Fruit fly (Drosophila melanogaster): Measurements from ENCODE around the gene Prx6a.

The Prx6a gene

DNA sequence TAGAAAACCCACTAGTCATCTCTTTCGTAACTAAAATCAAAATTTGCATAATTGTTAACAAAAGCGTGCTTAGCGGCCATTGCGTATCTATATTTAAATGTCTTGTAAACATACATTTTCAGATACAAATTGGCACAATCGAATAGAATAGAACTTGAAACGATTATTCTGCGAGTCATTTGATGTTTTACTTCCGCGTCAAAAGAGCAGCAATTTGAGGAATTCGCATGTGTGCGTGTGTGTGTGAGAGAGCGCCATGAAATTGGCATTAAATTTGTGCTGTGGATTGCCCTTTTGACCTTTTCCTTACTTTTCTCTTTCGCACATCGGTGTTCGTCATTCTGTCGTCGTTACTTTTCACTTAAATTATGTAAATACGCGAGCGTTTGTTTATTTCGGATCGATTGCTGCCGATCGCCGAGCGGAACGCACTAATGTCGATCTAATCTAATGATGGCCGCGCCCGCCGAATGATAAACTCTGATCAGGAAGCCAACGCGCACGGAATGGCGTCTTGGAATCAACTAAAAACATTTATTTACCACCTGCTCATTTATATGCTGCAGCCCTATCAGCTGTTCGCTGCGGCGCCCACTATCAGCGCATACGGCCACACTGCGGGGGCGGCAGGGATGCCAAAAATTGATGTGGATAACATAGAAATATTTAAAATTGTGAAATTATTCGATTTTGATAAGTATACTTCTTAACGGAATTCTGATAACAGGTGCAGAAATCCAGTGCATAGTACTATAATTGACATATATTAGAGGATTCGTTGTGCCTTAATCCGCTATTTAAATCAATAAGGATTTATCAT, 6.9 kb upstream of the Prx6a start:
- no peak for TF ChIP-seq psq (optimal IDR thresholded peaks at IDR 0.05)

DNA sequence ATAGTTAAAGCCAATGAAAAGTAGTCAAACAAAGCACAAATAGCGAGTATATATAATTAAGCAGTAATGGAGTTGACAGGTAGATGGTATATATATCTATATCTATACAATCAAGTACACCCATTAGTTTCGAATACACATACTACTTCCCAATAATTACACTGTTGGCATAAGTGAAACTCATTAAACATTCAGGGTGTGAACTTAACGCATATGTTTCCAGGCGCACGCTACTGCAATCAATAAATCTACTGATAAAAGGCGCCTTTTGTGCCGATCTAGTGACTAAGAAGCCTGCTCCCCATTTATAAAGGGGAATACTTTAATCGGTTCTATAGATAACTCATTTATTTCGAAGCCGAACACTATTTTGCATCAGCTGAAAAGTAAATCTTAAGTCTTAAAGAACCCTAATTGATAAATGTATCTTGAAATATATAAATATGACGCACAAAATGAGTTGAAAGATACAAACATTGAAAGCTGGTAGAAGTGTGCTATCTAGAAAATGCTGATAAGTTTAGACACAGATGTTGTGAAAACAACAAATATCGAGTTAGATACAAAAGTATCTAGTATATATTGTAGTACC, 5.8 kb upstream of the Prx6a start:
- TF ChIP-seq psq (optimal IDR thresholded peaks at IDR 0.05) (no peak), EcR (GFP tag; optimal IDR thresholded peaks at IDR 0.05) (no peak), usp (GFP tag; optimal IDR thresholded peaks at IDR 0.05) (no peak), CG8478 (optimal IDR thresholded peaks at IDR 0.05) (no peak), Dll (optimal IDR thresholded peaks at IDR 0.05) (no peak), pan (optimal IDR thresholded peaks at IDR 0.05) (no peak)

DNA sequence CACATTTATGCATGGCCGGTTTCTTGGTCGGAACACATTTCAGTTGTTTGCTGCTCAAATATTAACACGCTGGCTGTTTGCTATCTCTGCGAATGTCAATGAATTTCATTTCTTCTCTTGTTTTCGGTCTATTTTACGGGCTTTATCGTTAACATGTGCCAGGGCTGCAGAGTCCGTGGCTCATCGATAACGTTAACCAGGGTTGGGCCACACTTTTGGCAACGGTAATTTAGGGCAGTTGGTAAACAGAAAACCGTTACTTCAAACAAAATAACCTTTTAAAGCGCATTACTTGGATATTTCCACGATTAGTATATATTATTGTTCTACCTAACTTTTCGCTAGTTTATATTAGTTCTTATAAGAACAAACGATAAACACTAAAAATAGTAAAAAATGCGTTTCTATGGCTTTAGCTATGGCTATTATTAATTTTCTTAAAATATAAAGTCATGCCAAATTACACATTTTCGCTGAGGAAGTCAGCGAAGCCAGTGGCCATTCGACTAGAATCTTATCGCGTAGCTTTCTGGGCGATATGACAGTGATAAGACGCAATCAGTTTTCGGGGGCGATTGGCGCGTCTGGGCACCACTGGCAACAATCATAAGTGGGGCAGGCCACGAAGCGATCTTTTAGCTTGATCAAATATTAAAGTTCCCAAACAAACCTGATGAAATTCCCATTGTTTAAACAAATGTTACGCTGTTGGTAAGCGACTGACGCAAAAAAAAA, 5.1 kb upstream of the Prx6a start:
- no peak for TF ChIP-seq psq (optimal IDR thresholded peaks at IDR 0.05)
- TF ChIP-seq Dll (optimal IDR thresholded peaks at IDR 0.05), result no peak
- no peak for TF ChIP-seq CG8478 (optimal IDR thresholded peaks at IDR 0.05)
- no peak for TF ChIP-seq EcR (GFP tag; optimal IDR thresholded peaks at IDR 0.05)
- no peak for TF ChIP-seq pan (optimal IDR thresholded peaks at IDR 0.05)
- TF ChIP-seq usp (GFP tag; optimal IDR thresholded peaks at IDR 0.05), result no peak

dm6 chr2L:2878859-2879258, 827 bp upstream of the Prx6a start, which contains the start of gene RabGGTb:
Gene RabGGTb, plus strand, starts transcription at chr2L:2879112.
- TF ChIP-seq CG8478 (optimal IDR thresholded peaks at IDR 0.05) (no peak), usp (GFP tag; optimal IDR thresholded peaks at IDR 0.05) (no peak), EcR (GFP tag; optimal IDR thresholded peaks at IDR 0.05) (no peak), Dll (optimal IDR thresholded peaks at IDR 0.05) (no peak), psq (optimal IDR thresholded peaks at IDR 0.05) (no peak), pan (optimal IDR thresholded peaks at IDR 0.05) (no peak)

DNA sequence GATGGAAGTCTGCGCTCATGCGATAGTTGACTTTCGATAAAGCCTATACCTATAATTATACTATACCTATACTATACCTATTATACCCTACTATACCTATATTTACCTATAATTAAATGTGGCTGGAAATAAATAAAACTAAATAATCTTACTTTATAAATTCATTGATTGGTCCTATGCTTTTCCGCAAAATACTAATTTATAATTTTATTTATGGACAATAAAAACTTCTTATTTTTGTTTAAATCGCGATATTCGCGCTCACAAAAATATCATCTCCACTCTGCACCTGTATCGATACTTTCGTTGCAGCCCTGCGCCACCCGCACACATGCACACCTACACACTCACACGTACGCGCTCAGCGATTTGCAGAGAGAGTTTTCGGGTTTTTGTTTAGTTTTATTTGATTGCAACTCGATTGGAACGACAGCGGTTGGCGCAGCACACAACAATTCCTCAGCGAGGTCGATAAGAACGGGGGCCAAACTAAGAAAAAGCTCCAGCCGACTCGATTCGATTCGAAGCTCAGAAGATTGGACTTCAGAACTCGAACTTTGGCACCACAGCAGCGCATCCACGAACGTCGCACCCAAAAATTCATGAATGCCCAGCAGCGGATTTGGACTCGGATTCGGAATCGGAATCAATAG, 3.4 kb downstream of the Prx6a start, which contains the start of gene CG8814:
TSS of gene CG8814 (plus strand) at position 349 of the 653 bp plus-strand sequence.
- no peak for TF ChIP-seq CG8478 (optimal IDR thresholded peaks at IDR 0.05)
- no peak for TF ChIP-seq EcR (GFP tag; optimal IDR thresholded peaks at IDR 0.05)
- no peak for TF ChIP-seq Dll (optimal IDR thresholded peaks at IDR 0.05)
- TF ChIP-seq pan (optimal IDR thresholded peaks at IDR 0.05), result no peak
- TF ChIP-seq usp (GFP tag; optimal IDR thresholded peaks at IDR 0.05), result no peak
- no peak for TF ChIP-seq psq (optimal IDR thresholded peaks at IDR 0.05)

- no peak for TF ChIP-seq pan (optimal IDR thresholded peaks at IDR 0.05)
- no peak for TF ChIP-seq psq (optimal IDR thresholded peaks at IDR 0.05)
- TF ChIP-seq usp (GFP tag; optimal IDR thresholded peaks at IDR 0.05), result no peak
- TF ChIP-seq EcR (GFP tag; optimal IDR thresholded peaks at IDR 0.05), result no peak
- TF ChIP-seq CG8478 (optimal IDR thresholded peaks at IDR 0.05), result no peak
- TF ChIP-seq Dll (optimal IDR thresholded peaks at IDR 0.05), result no peak
Observed at dm6 chr2L:2874185-2874541, 3.9 kb downstream of the Prx6a start, which contains the start of gene Ifrd1. Gene Ifrd1, minus strand, starts transcription at chr2L:2874489.

DNA sequence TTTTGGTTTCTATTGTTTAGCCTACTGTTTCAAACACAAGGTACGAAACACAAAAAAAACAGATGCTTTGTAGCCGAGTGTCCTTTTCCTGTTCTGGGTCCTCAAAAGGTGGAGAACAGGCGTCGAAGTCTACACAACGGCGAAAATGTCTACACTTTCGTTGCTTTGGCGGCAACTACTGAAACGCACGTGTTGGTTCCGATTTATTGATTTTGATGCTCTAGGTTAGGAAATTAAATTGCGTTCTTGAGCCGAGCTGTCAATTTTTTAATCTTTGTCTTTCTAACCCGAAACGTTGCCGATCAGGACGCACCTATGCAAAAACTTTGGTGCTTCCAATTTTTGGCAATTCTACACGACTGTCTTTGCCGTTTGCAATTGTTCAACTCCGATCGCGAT, 4.3 kb downstream of the Prx6a start:
- TF ChIP-seq EcR (GFP tag; optimal IDR thresholded peaks at IDR 0.05) (no peak), CG8478 (optimal IDR thresholded peaks at IDR 0.05) (no peak), usp (GFP tag; optimal IDR thresholded peaks at IDR 0.05) (no peak), pan (optimal IDR thresholded peaks at IDR 0.05) (no peak), psq (optimal IDR thresholded peaks at IDR 0.05) (no peak), Dll (optimal IDR thresholded peaks at IDR 0.05) (no peak)

DNA sequence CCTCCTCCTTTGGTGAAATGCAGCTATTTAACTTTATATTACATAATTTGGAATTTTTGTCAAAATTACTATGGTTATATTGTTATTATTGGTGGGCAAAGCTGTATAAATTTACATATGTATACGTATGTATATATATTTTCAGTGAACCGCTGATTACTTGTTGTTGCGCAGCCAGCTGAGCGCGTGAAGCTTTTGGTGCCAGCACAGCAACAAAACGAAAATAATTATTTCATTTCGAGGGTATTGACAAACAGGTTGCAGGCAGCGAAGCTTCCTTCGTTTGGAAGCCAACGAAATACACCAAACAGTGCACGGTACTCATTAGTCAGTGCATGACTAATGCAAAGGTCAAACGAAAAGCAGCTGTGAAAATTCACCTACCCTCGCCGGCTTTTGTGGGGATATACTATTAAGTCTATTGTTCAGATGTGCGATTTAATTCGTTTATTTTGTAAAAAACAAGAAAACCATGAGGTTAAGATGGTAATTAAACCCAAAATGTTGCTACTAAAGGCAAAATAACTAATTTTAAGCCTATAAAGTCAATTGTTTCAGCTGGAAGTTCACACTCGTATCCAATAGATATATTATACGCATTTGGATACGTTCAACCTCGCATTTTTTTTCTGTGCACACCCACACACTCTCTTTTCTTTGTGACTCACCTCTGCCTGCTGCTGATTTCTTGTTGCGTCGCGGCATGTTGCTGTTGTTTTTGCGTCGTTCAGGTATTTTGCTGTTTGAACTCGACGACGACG, 4.9 kb downstream of the Prx6a start:
- TF ChIP-seq CG8478 (optimal IDR thresholded peaks at IDR 0.05), result no peak
- TF ChIP-seq usp (GFP tag; optimal IDR thresholded peaks at IDR 0.05), result no peak

DNA sequence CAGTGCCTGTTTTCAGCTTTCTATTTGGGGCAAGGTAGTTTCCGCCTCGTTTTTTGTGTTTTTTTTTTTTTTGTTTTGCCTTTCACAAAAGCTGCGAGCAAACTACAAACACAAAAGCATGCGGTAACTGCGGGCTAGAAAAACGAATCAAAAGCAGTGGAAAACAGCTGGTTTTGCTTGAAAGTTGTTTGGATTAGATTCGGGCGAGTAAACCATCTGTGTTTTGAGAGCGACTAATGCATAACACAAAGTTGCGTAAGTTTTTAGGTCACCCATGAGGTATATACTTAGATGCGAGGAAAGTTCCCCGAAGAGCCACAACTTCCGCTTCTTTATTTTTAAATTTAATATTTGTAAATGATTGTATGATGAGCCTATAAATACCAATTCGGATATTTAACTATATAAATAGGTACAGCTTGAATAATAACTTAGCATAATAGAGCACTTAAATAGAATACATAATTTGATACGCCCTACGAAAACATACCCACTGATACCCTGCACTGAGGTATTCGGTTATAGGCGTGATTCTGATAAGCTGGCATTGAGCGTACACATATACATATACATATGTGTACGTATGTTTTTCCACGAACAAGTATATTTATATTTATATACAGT, 5.6 kb downstream of the Prx6a start:
- TF ChIP-seq EcR (GFP tag; optimal IDR thresholded peaks at IDR 0.05) (no peak), pan (optimal IDR thresholded peaks at IDR 0.05) (no peak), Dll (optimal IDR thresholded peaks at IDR 0.05) (no peak), CG8478 (optimal IDR thresholded peaks at IDR 0.05) (no peak), usp (GFP tag; optimal IDR thresholded peaks at IDR 0.05) (no peak), psq (optimal IDR thresholded peaks at IDR 0.05) (no peak)

DNA sequence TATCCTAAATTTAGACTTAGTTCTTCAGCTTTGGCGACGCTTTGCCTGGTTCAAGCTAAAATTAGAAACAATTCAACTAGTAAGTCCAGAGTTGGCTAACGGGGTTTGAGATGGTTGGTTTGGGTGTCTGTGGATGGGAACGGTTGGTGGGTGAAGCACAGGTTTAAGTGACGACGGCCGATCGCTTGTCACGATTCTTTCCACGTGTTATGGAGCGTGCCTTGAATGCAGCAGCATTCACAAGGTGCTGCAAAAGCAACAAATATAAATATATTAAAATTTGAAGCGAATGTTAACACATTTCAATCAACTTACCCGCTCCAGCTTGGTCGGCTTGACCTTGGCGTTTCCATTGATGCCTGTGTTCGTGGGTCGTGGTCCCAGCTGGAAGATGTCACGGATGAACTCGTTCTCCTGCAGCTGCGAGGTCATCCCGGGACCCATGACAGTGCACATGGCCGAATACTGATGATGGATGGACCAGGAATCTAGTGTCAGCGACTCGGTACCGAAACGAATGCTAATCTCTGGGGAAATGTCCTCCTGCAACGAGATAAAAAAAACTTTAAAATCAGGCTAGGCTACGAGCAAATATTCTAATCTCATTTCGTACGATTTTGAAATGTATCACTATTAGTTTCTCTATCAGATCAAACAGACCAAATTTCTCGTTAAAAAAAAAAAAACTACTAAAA, 8.9 kb downstream of the Prx6a start, which contains the start of gene CG8813:
TSS of gene CG8813 (plus strand) at position 645 of the 695 bp plus-strand sequence.
- TF ChIP-seq CG8478 (optimal IDR thresholded peaks at IDR 0.05) (no peak), pan (optimal IDR thresholded peaks at IDR 0.05) (no peak), Dll (optimal IDR thresholded peaks at IDR 0.05) (no peak), EcR (GFP tag; optimal IDR thresholded peaks at IDR 0.05) (no peak), psq (optimal IDR thresholded peaks at IDR 0.05) (no peak)
